Worm (Caenorhabditis elegans) whole organism, late embryonic: ENCODE measurements around the gene inx-10.

Experiments
- ama-1 ChIP-seq: fragments of 150-350 bp; optimal IDR thresholded peaks from 2 replicates; lab custom pipeline; 2014
- fkh-10 ChIP-seq: fragments of 150-350 bp; optimal IDR thresholded peaks from 2 replicates; lab custom pipeline; 2014; ENCODE audit warnings: missing biosample characterization, missing genetic modification reagents, missing genetic modification characterization

- no peak for TF ChIP-seq ama-1 (lab: Kevin White, UChicago)
- TF ChIP-seq fkh-10 (GFP tag; lab: Kevin White, UChicago) = no peak
Measured at ce11 chrV:9246260-9246659, 39.0 kb upstream of the inx-10 start, which contains the start of gene aat-2.
